Worm (Caenorhabditis elegans): ENCODE results near the gene M03A1.3.

DNA sequence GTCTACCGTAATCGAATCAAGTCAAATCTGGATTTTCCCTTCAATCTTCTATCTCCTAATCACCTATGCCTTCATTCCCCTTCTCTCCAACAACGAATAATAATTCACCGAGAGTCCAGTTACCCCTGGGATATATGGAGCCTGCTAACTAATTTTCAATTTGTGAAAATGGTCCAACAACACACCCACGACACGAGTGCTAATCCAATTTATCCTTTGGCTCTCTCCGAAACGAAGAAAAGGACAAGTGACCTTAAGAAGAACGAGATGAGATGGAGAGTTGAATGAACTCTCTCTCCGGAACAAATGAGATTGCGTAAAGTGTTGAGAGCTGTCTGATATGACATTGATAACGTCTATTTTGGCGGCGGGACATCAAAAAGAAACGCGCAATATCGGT, 26.7 kb downstream of the M03A1.3 start:
- TF ChIP-seq peb-1 (tag; optimal IDR thresholded peaks at IDR 0.05) (no peak), ceh-16 (tag; optimal IDR thresholded peaks at IDR 0.05) (no peak), sma-3 (GFP tag; optimal IDR thresholded peaks at IDR 0.05) (no peak), nhr-237 (tag; optimal IDR thresholded peaks at IDR 0.05) (no peak), lin-39 (tag; optimal IDR thresholded peaks at IDR 0.05) (no peak), nhr-6 (tag; optimal IDR thresholded peaks at IDR 0.05) (no peak)
